Fruit fly (Drosophila melanogaster) whole organism, embryonic: ENCODE results near the gene Pdzd8.
A peak's percentile ranks its signal among the peaks of the same experiment; 100 is the strongest.

Source experiments
- Blimp-1 ChIP-seq: fragments of 200-800 bp; sonication (Bioruptor generic); optimal IDR thresholded peaks from 3 replicates; lab custom pipeline; 2018; ENCODE audit warnings: missing biosample characterization, missing genetic modification characterization, mild to moderate bottlenecking, moderate library complexity, missing genetic modification reagents
- CG10209 ChIP-seq: fragments of 200-800 bp; sonication (Bioruptor generic); optimal IDR thresholded peaks from 3 replicates; lab custom pipeline; 2017; ENCODE audit warnings: missing biosample characterization, mild to moderate bottlenecking, missing genetic modification characterization, missing genetic modification reagents
- CG12744 ChIP-seq: fragments of 200-800 bp; sonication (Bioruptor generic); optimal IDR thresholded peaks from 2 replicates; lab custom pipeline; 2016; ENCODE audit warnings: missing biosample characterization, missing genetic modification characterization
- CG1529 ChIP-seq: fragments of 200-800 bp; sonication (Bioruptor generic); optimal IDR thresholded peaks from 3 replicates; lab custom pipeline; 2018; ENCODE audit warnings: missing biosample characterization, missing genetic modification characterization
- CG17568 ChIP-seq: fragments of 200-800 bp; sonication (Bioruptor generic); optimal IDR thresholded peaks from 2 replicates; lab custom pipeline; 2018; ENCODE audit warnings: missing biosample characterization, mild to moderate bottlenecking, missing genetic modification characterization, moderate library complexity
- CG2116 ChIP-seq: fragments of 200-800 bp; sonication (Bioruptor generic); optimal IDR thresholded peaks from 3 replicates; lab custom pipeline; 2018; ENCODE audit warnings: missing biosample characterization, mild to moderate bottlenecking, missing genetic modification characterization
- CG2202 ChIP-seq: fragments of 200-800 bp; sonication (Bioruptor generic); optimal IDR thresholded peaks from 2 replicates; lab custom pipeline; 2018; ENCODE audit warnings: missing biosample characterization, mild to moderate bottlenecking, missing genetic modification characterization
- CG2678 ChIP-seq: fragments of 200-800 bp; sonication (Bioruptor generic); optimal IDR thresholded peaks from 3 replicates; lab custom pipeline; 2019; ENCODE audit warnings: missing biosample characterization, mild to moderate bottlenecking, missing genetic modification characterization, moderate library complexity
- CG31365 ChIP-seq: fragments of 200-800 bp; sonication (Bioruptor generic); optimal IDR thresholded peaks from 2 replicates; lab custom pipeline; 2018; ENCODE audit warnings: missing biosample characterization, mild to moderate bottlenecking, missing genetic modification characterization
- CG3163 ChIP-seq: fragments of 200-800 bp; sonication (Bioruptor generic); optimal IDR thresholded peaks from 3 replicates; lab custom pipeline; 2016; ENCODE audit warnings: missing biosample characterization, missing genetic modification characterization
- CG3847 ChIP-seq: fragments of 200-800 bp; sonication (Bioruptor generic); IDR thresholded peaks from 2 replicates; pipeline ENCODE4 v1.3.6; 2022; ENCODE audit warnings: missing biosample characterization, missing genetic modification characterization
- CG4360 ChIP-seq: fragments of 200-800 bp; sonication (Bioruptor generic); IDR thresholded peaks from 2 replicates; pipeline ENCODE4 v1.3.6; 2022; ENCODE audit warnings: missing biosample characterization, missing genetic modification characterization
- CG6683 ChIP-seq: fragments of 200-800 bp; sonication (Bioruptor generic); optimal IDR thresholded peaks from 2 replicates; lab custom pipeline; 2017; ENCODE audit warnings: missing biosample characterization, mild to moderate bottlenecking, missing genetic modification characterization, missing genetic modification reagents
- CG6689 ChIP-seq: fragments of 200-800 bp; sonication (Bioruptor generic); IDR thresholded peaks from 2 replicates; pipeline ENCODE4 v1.3.6; 2022; ENCODE audit warnings: missing biosample characterization, missing genetic modification characterization
- CG6791 ChIP-seq: fragments of 200-800 bp; sonication (Bioruptor generic); IDR thresholded peaks from 3 replicates; pipeline ENCODE4 v1.3.6; 2022; ENCODE audit warnings: missing biosample characterization, missing genetic modification characterization; ENCODE audit not compliant: partially characterized antibody
- CG7839 ChIP-seq: fragments of 200-800 bp; sonication (Bioruptor generic); optimal IDR thresholded peaks from 3 replicates; lab custom pipeline; 2018; ENCODE audit warnings: missing biosample characterization, mild to moderate bottlenecking, missing genetic modification characterization, moderate library complexity
- CG9727 ChIP-seq: fragments of 200-800 bp; sonication (Bioruptor generic); optimal IDR thresholded peaks from 3 replicates; lab custom pipeline; 2017; ENCODE audit warnings: missing biosample characterization, mild to moderate bottlenecking, missing genetic modification characterization
- CG9817 ChIP-seq: fragments of 200-800 bp; sonication (Bioruptor generic); optimal IDR thresholded peaks from 2 replicates; lab custom pipeline; 2018; ENCODE audit warnings: missing biosample characterization, mild to moderate bottlenecking, missing genetic modification characterization, moderate library complexity
- Dad ChIP-seq: fragments of 200-800 bp; sonication (Bioruptor generic); optimal IDR thresholded peaks from 3 replicates; lab custom pipeline; 2016; ENCODE audit warnings: missing biosample characterization, missing genetic modification characterization
- Dfd ChIP-seq, 2 experiments: fragments of >200 bp; optimal IDR thresholded peaks; 2 replicates each; lab custom pipeline; 2017; ENCODE audit warnings: missing biosample characterization in 2 of 2, missing genetic modification characterization in 2 of 2
- HLH54F ChIP-seq: fragments of 200-800 bp; sonication (Bioruptor generic); optimal IDR thresholded peaks from 3 replicates; lab custom pipeline; 2016; ENCODE audit warnings: missing biosample characterization, missing genetic modification characterization
- MESR4 ChIP-seq: fragments of 200-800 bp; sonication (Bioruptor generic); optimal IDR thresholded peaks from 2 replicates; lab custom pipeline; 2018; ENCODE audit warnings: missing biosample characterization, mild to moderate bottlenecking, missing genetic modification characterization, moderate library complexity
- Mrtf ChIP-seq: fragments of 200-800 bp; sonication (Bioruptor generic); IDR thresholded peaks from 3 replicates; pipeline ENCODE4 v1.3.6; 2022; ENCODE audit warnings: missing biosample characterization, missing genetic modification characterization
- Pdp1 ChIP-seq, 2 experiments: fragments of 200-800 bp; sonication (Bioruptor generic); optimal IDR thresholded peaks; 3 replicates each; lab custom pipeline; 2016; ENCODE audit warnings: missing biosample characterization in 2 of 2, missing genetic modification characterization in 2 of 2, mild to moderate bottlenecking in 1 of 2, moderate library complexity in 1 of 2
- Ravus ChIP-seq: fragments of 200-800 bp; sonication (Bioruptor generic); IDR thresholded peaks from 2 replicates; pipeline ENCODE4 v1.3.6; 2022; ENCODE audit warnings: missing biosample characterization, missing genetic modification characterization
- Six4 ChIP-seq: fragments of 200-800 bp; sonication (Bioruptor generic); optimal IDR thresholded peaks from 2 replicates; lab custom pipeline; 2016; ENCODE audit warnings: missing biosample characterization, missing genetic modification characterization
- Ssrp ChIP-seq: fragments of 200-800 bp; sonication (Bioruptor generic); optimal IDR thresholded peaks from 2 replicates; lab custom pipeline; 2018; ENCODE audit warnings: missing biosample characterization, mild to moderate bottlenecking, missing genetic modification characterization, moderate library complexity
- bowl ChIP-seq: fragments of 200-800 bp; sonication (Bioruptor generic); IDR thresholded peaks from 2 replicates; pipeline ENCODE4 v1.3.6; 2022; ENCODE audit warnings: missing biosample characterization, missing genetic modification characterization
- chinmo ChIP-seq: fragments of 200-800 bp; sonication (Bioruptor generic); IDR thresholded peaks from 4 replicates; pipeline ENCODE4 v1.3.6; 2022; ENCODE audit warnings: missing biosample characterization, missing genetic modification characterization; ENCODE audit not compliant: partially characterized antibody
- dati ChIP-seq: fragments of 200-800 bp; sonication (Bioruptor generic); IDR thresholded peaks from 2 replicates; pipeline ENCODE4 v1.3.6; 2022; ENCODE audit warnings: missing biosample characterization, missing genetic modification characterization
- dm ChIP-seq: fragments of 200-800 bp; sonication (Bioruptor generic); optimal IDR thresholded peaks from 3 replicates; lab custom pipeline; 2016; ENCODE audit warnings: missing biosample characterization, missing genetic modification characterization
- fd3F ChIP-seq: fragments of 200-800 bp; sonication (Bioruptor generic); optimal IDR thresholded peaks from 2 replicates; lab custom pipeline; 2018; ENCODE audit warnings: missing biosample characterization, mild to moderate bottlenecking, missing genetic modification characterization, moderate library complexity
- fd64A ChIP-seq: fragments of 200-800 bp; sonication (Bioruptor generic); optimal IDR thresholded peaks from 3 replicates; lab custom pipeline; 2018; ENCODE audit warnings: missing biosample characterization, mild to moderate bottlenecking, missing genetic modification characterization
- gsb ChIP-seq: fragments of 200-800 bp; sonication (Bioruptor generic); IDR thresholded peaks from 2 replicates; pipeline ENCODE4 v1.3.6; 2022; ENCODE audit warnings: missing biosample characterization, missing genetic modification characterization
- ken ChIP-seq: fragments of 200-800 bp; sonication (Bioruptor generic); IDR thresholded peaks from 3 replicates; pipeline ENCODE4 v1.3.6; 2022; ENCODE audit warnings: missing biosample characterization, missing genetic modification characterization
- klu ChIP-seq: fragments of 200-800 bp; sonication (Bioruptor generic); IDR thresholded peaks from 2 replicates; pipeline ENCODE4 v1.3.6; 2022; ENCODE audit warnings: missing biosample characterization, missing genetic modification characterization
- knrl ChIP-seq: fragments of 200-800 bp; sonication (Bioruptor generic); IDR thresholded peaks from 3 replicates; pipeline ENCODE4 v1.3.6; 2022; ENCODE audit warnings: missing biosample characterization, missing genetic modification characterization; ENCODE audit not compliant: partially characterized antibody
- lbe ChIP-seq: fragments of 200-800 bp; sonication (Bioruptor generic); optimal IDR thresholded peaks from 2 replicates; lab custom pipeline; 2016; ENCODE audit warnings: missing biosample characterization, mild to moderate bottlenecking, missing genetic modification characterization
- lola ChIP-seq, 3 experiments: fragments of >200 bp in 2 of 3; fragments of 200-800 bp in 1 of 3; sonication (Bioruptor generic) in 1 of 3; optimal IDR thresholded peaks; 2 replicates each; lab custom pipeline; 2017 to 2019; ENCODE audit warnings: missing biosample characterization in 3 of 3, missing genetic modification characterization in 3 of 3, mild to moderate bottlenecking in 1 of 3, moderate library complexity in 1 of 3
- org-1 ChIP-seq: fragments of 200-800 bp; sonication (Bioruptor generic); optimal IDR thresholded peaks from 2 replicates; lab custom pipeline; 2017; ENCODE audit warnings: missing biosample characterization, missing genetic modification characterization
- phol ChIP-seq: fragments of 200-800 bp; sonication (Bioruptor generic); optimal IDR thresholded peaks from 3 replicates; lab custom pipeline; 2018; ENCODE audit warnings: missing biosample characterization, mild to moderate bottlenecking, missing genetic modification characterization, moderate library complexity
- pnt ChIP-seq: fragments of 200-800 bp; sonication (Bioruptor generic); optimal IDR thresholded peaks from 3 replicates; lab custom pipeline; 2016; ENCODE audit warnings: missing biosample characterization, missing genetic modification characterization
- pros ChIP-seq: fragments of 200-800 bp; sonication (Bioruptor generic); optimal IDR thresholded peaks from 3 replicates; lab custom pipeline; 2019; ENCODE audit warnings: missing biosample characterization, mild to moderate bottlenecking, missing genetic modification characterization, moderate library complexity
- ro ChIP-seq: fragments of 200-800 bp; sonication (Bioruptor generic); IDR thresholded peaks from 2 replicates; pipeline ENCODE4 v1.3.6; 2022; ENCODE audit warnings: missing biosample characterization, missing genetic modification characterization
- sqz ChIP-seq: fragments of 200-800 bp; sonication (Bioruptor generic); optimal IDR thresholded peaks from 3 replicates; lab custom pipeline; 2018; ENCODE audit warnings: missing biosample characterization, mild to moderate bottlenecking, missing genetic modification characterization
- sug ChIP-seq: fragments of 200-800 bp; optimal IDR thresholded peaks from 2 replicates; lab custom pipeline; 2019; ENCODE audit warnings: missing biosample characterization, mild to moderate bottlenecking, missing genetic modification characterization, moderate library complexity
- toy ChIP-seq: fragments of 200-800 bp; sonication (Bioruptor generic); IDR thresholded peaks from 2 replicates; pipeline ENCODE4 v1.3.6; 2022; ENCODE audit warnings: missing biosample characterization, missing genetic modification characterization
- trem ChIP-seq: fragments of 200-800 bp; optimal IDR thresholded peaks from 3 replicates; lab custom pipeline; 2019; ENCODE audit warnings: missing biosample characterization, mild to moderate bottlenecking, missing genetic modification characterization, moderate library complexity
- vnd ChIP-seq: fragments of 200-800 bp; sonication (Bioruptor generic); IDR thresholded peaks from 3 replicates; pipeline ENCODE4 v1.3.6; 2022; ENCODE audit warnings: missing biosample characterization, missing genetic modification characterization; ENCODE audit not compliant: partially characterized antibody
- zfh1 ChIP-seq: fragments of 200-800 bp; sonication (Bioruptor generic); IDR thresholded peaks from 3 replicates; pipeline ENCODE4 v1.3.6; 2022; ENCODE audit warnings: missing biosample characterization, missing genetic modification characterization

Gene Pdzd8

DNA sequence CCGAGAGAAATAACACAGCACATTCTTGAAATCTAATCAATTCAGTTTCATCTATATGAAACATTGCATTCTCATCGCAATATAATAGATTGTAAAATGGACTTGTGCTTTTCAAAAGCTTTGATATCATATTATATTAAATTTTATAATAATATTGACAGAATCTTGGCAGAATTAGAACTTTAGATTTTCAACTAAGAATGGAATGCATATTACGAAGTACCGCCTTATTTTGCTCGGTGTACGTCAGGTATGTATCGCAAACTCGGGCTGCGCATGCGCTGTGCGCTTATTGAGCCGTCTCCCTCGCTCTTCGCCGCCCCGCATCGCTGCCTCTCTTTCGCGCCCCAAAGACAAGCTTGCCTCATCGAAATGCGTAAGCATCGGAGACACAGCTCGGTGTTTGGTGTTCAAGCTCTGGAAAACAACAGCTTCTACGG is 15.5 kb downstream of the Pdzd8 start:
- TF ChIP-seq CG3847 (peak; percentile 77), MESR4 (GFP tag; lab: Kevin White, UChicago) (peak; percentile 8), phol (tag; lab: Kevin White, UChicago) (peak; percentile 93), dm (no peak), lbe (peak; percentile 65), ken (GFP tag; lab: Robert Waterston, UW) (peak; percentile 74; the same call in 2 of the 3 replicates), fd64A (GFP tag; lab: Kevin White, UChicago) (peak; percentile 23), CG2678 (peak; percentile 95), Dfd (GFP tag; optimal IDR thresholded peaks at IDR 0.05; lab: Kevin White, UChicago) (no peak), pros (peak; percentile 53), zfh1 (GFP tag; lab: Robert Waterston, UW) (peak; percentile 87), chinmo (peak; percentile 86), CG6689 (GFP tag; lab: Robert Waterston, UW) (peak; percentile 95), knrl (no peak), CG2116 (GFP tag; lab: Kevin White, UChicago) (peak; percentile 41), Ssrp (tag; lab: Kevin White, UChicago) (peak; percentile 93), Blimp-1 (GFP tag; lab: Kevin White, UChicago) (peak; percentile 87), gsb (GFP tag; lab: Robert Waterston, UW) (peak; percentile 74), trem (tag; lab: Kevin White, UChicago) (peak; percentile 86), lola (GFP tag; optimal IDR thresholded peaks at IDR 0.05; lab: Kevin White, UChicago) (peak in 1 of 3 experiments; percentile 95), pnt (peak; percentile 16), org-1 (peak; percentile 86), Mrtf (peak; percentile 78; the same call in 2 of the 3 replicates), CG31365 (tag; lab: Kevin White, UChicago) (peak; percentile 62), HLH54F (GFP tag; lab: Kevin White, UChicago) (no peak), Six4 (peak; percentile 62), ro (GFP tag; lab: Robert Waterston, UW) (peak; percentile 78), sug (tag; lab: Kevin White, UChicago) (peak; percentile 90), CG4360 (GFP tag; lab: Robert Waterston, UW) (peak; percentile 51), vnd (no peak), CG3163 (GFP tag; lab: Kevin White, UChicago) (no peak), Dad (GFP tag; lab: Kevin White, UChicago) (no peak), CG6683 (GFP tag; lab: Kevin White, UChicago) (peak; percentile 76), fd3F (GFP tag; lab: Kevin White, UChicago) (peak; percentile 85), CG7839 (tag; lab: Kevin White, UChicago) (peak; percentile 95), bowl (peak; percentile 58; the same call in 1 of the 2 replicates), CG1529 (peak; percentile 78), Pdp1 (GFP tag; optimal IDR thresholded peaks at IDR 0.05; lab: Kevin White, UChicago) (no peak), Ravus (GFP tag; lab: Robert Waterston, UW) (peak; percentile 34; the same call in 1 of the 2 replicates), CG6791 (no peak), CG2202 (peak; percentile 81), CG9817 (tag; lab: Kevin White, UChicago) (peak; percentile 86), CG10209 (GFP tag; lab: Kevin White, UChicago) (peak; percentile 90), toy (GFP tag; lab: Robert Waterston, UW) (peak; percentile 19; the same call in 1 of the 2 replicates), CG17568 (peak; percentile 75), dati (GFP tag; lab: Robert Waterston, UW) (no peak), CG9727 (GFP tag; lab: Kevin White, UChicago) (peak; percentile 94), klu (GFP tag; lab: Robert Waterston, UW) (peak; percentile 88), sqz (GFP tag; lab: Kevin White, UChicago) (peak; percentile 84), CG12744 (GFP tag; lab: Kevin White, UChicago) (no peak)
